Worm (Caenorhabditis elegans): ENCODE measurements around the gene F14D7.6.
"Not testable (repeated sequence)": the region's sequence is repeated elsewhere in the genome, so short reads cannot be mapped to it uniquely, and the experiment has no call there.

The F14D7.6 gene

ce11 chrV:14268616-14269015, 32.6 kb upstream of the F14D7.6 start, which contains the start of gene F40G12.4 (continued):
- TF ChIP-seq egl-44 (GFP tag; IDR thresholded peaks at IDR 0.05) (no peak), nfya-2 (GFP tag; IDR thresholded peaks at IDR 0.05) (no peak), nhr-80 (tag; optimal IDR thresholded peaks at IDR 0.05) (no peak), bed-2 (GFP tag; IDR thresholded peaks at IDR 0.05) (no peak), ccch-3 (GFP tag; optimal IDR thresholded peaks at IDR 0.05) (no peak)

- TF ChIP-seq cebp-2 (GFP tag; IDR thresholded peaks at IDR 0.05) = no peak
Measured at ce11 chrV:14270729-14271128, 30.5 kb upstream of the F14D7.6 start, which contains the start of gene F40G12.5. Gene F40G12.5, minus strand, starts transcription at chrV:14270829.

ce11 chrV:14273019-14273418, 28.2 kb upstream of the F14D7.6 start, which contains the start of gene F40G12.6:
Gene F40G12.6, minus strand, starts transcription at chrV:14273119.
- TF ChIP-seq dox-1 (GFP tag; IDR thresholded peaks at IDR 0.05) (no peak), attf-5 (GFP tag; optimal IDR thresholded peaks at IDR 0.05) (no peak), F49E8.2 (tag; optimal IDR thresholded peaks at IDR 0.05; ENCODE audit: insufficient read depth) (no peak)

- not testable (repeated sequence) for TF ChIP-seq snpc-1.1 (tag; optimal IDR thresholded peaks at IDR 0.05; ENCODE audit: insufficient read depth); ccch-3 (GFP tag; optimal IDR thresholded peaks at IDR 0.05); B0035.1 (tag; optimal IDR thresholded peaks at IDR 0.05)
Measured at ce11 chrV:14274268-14274667, 26.9 kb upstream of the F14D7.6 start, which contains the start of gene F40G12.7. Gene F40G12.7, plus strand, starts transcription at chrV:14274568.

ce11 chrV:14277456-14277855, 23.8 kb upstream of the F14D7.6 start:
- TF ChIP-seq lin-26 (GFP tag; IDR thresholded peaks at IDR 0.05) (peak; percentile 53; the same call in 1 of the 2 replicates), snpc-1.1 (tag; optimal IDR thresholded peaks at IDR 0.05; ENCODE audit: insufficient read depth) (peak; percentile 90), hsf-1 (GFP tag; IDR thresholded peaks at IDR 0.05) (0 out of 2 replicates have a peak, but pooled peaks have one; percentile 23), attf-6 (GFP tag; IDR thresholded peaks at IDR 0.05) (peak; percentile 87; the same call in 1 of the 2 replicates), madf-6 (GFP tag; IDR thresholded peaks at IDR 0.05) (peak; percentile 55), lsl-1 (GFP tag; optimal IDR thresholded peaks at IDR 0.05) (peak; percentile 19), mcd-1 (GFP tag; IDR thresholded peaks at IDR 0.05) (peak; percentile 52), D2030.7 (GFP tag; IDR thresholded peaks at IDR 0.05) (peak; percentile 48), tbp1 (GFP tag; optimal IDR thresholded peaks at IDR 0.05) (peak; percentile 51), F33H1.4 (GFP tag; IDR thresholded peaks at IDR 0.05) (peak; percentile 25; the same call in 1 of the 2 replicates), snpc-4 (GFP tag; optimal IDR thresholded peaks at IDR 0.05) (peak; percentile 78), snpc-4 (tag; optimal IDR thresholded peaks at IDR 0.05) (peak; percentile 68 to 93 (median 85)), B0019.2 (GFP tag; conservative IDR thresholded peaks at IDR 0.05) (0 out of 2 replicates have a peak, but pooled peaks have one; percentile 19), him-1 (tag; optimal IDR thresholded peaks at IDR 0.05) (peak; percentile 87), snpc-1.3 (tag; optimal IDR thresholded peaks at IDR 0.05; ENCODE audit: insufficient read depth) (peak; percentile 43)

ce11 chrV:14279777-14280176, 21.4 kb upstream of the F14D7.6 start, which contains the start of gene srt-33:
Gene srt-33, minus strand, starts transcription at chrV:14279877.
- no peak for TF ChIP-seq ekl-4 (GFP tag; IDR thresholded peaks at IDR 0.05)
- TF ChIP-seq dpl-1 (GFP tag; optimal IDR thresholded peaks at IDR 0.05) = no peak
- no peak for TF ChIP-seq sea-2 (GFP tag; IDR thresholded peaks at IDR 0.05)
- no peak for TF ChIP-seq mes-4 (tag; optimal IDR thresholded peaks at IDR 0.05)
- TF ChIP-seq lin-26 (GFP tag; IDR thresholded peaks at IDR 0.05) = no peak
- no peak for TF ChIP-seq repo-1 (tag; optimal IDR thresholded peaks at IDR 0.05)
- no peak for TF ChIP-seq Y56A3A.18 (GFP tag; IDR thresholded peaks at IDR 0.05)
- no peak for TF ChIP-seq pha-4 (tag; optimal IDR thresholded peaks at IDR 0.05)
- TF ChIP-seq nfya-1 (tag; optimal IDR thresholded peaks at IDR 0.05; ENCODE audit: borderline replicate concordance, insufficient read depth) = no peak
- TF ChIP-seq dox-1 (GFP tag; IDR thresholded peaks at IDR 0.05) = no peak
- no peak for TF ChIP-seq bed-1 (GFP tag; IDR thresholded peaks at IDR 0.05)
- no peak for TF ChIP-seq somi-1 (GFP tag; optimal IDR thresholded peaks at IDR 0.05)
- no peak for TF ChIP-seq F23B12.7 (tag; optimal IDR thresholded peaks at IDR 0.05; ENCODE audit: insufficient read depth)
- TF ChIP-seq ceh-79 (tag; optimal IDR thresholded peaks at IDR 0.05) = no peak
- TF ChIP-seq ccch-3 (GFP tag; optimal IDR thresholded peaks at IDR 0.05) = no peak
- TF ChIP-seq attf-6 (GFP tag; IDR thresholded peaks at IDR 0.05) = no peak
- no peak for TF ChIP-seq ZK185.1 (tag; optimal IDR thresholded peaks at IDR 0.05; ENCODE audit: poor library complexity, severe bottlenecking)
- no peak for TF ChIP-seq ztf-18 (tag; optimal IDR thresholded peaks at IDR 0.05)

Measured in whole organism, young adult.